Fruit fly (Drosophila melanogaster) S2 (cell line): ENCODE data around the gene CG18304.

Source experiments
- CG8478 ChIP-seq: fragments of >200 bp; optimal IDR thresholded peaks from 2 replicates; lab custom pipeline; 2018
- CTCF ChIP-seq, 2 experiments: fragments of >200 bp; optimal IDR thresholded peaks; 2 replicates each; lab custom pipeline; 2018

DNA sequence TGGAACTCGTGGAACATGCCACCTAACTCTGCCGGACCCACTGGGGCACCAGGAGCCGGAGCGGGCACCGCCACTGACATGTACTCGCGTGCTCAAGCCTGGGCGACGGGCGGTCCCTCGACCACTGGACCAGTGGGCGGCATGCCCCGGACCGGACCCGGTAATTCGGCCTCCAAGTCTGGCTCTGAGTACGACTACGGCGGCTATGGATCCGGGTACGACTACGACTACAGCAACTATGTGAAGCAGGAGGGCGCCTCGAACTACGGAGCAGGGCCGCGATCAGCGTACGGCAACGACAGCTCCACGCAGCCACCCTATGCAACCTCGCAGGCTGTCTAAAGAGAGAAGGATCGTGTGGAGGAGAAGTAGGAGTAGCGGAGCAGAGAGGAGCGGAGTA, 17.5 kb downstream of the CG18304 start:
- no peak for TF ChIP-seq CTCF (optimal IDR thresholded peaks at IDR 0.05; lab: Kevin White, UChicago)
- no peak for TF ChIP-seq CG8478 (lab: Kevin White, UChicago)
